Fruit fly (Drosophila melanogaster) whole organism, wandering third instar larva: Measurements from ENCODE around the gene CG11560.
A peak's percentile ranks its signal among the peaks of the same experiment; 100 is the strongest.

Experiments used
- Abd-B ChIP-seq: fragments of >200 bp; optimal IDR thresholded peaks from 2 replicates; lab custom pipeline; 2017; ENCODE audit warnings: missing biosample characterization, missing genetic modification characterization
- CG32264 ChIP-seq: fragments of 200-800 bp; sonication (Bioruptor generic); optimal IDR thresholded peaks from 2 replicates; lab custom pipeline; 2016; ENCODE audit warnings: missing biosample characterization, missing genetic modification characterization
- CG9705 ChIP-seq: fragments of 200-800 bp; sonication (Bioruptor generic); optimal IDR thresholded peaks from 2 replicates; lab custom pipeline; 2018; ENCODE audit warnings: missing biosample characterization, mild to moderate bottlenecking, missing genetic modification characterization
- CrebA ChIP-seq: fragments of 200-800 bp; sonication (Bioruptor generic); optimal IDR thresholded peaks from 2 replicates; lab custom pipeline; 2016; ENCODE audit warnings: missing biosample characterization, mild to moderate bottlenecking, missing genetic modification characterization, borderline replicate concordance
- Dfd ChIP-seq: fragments of >200 bp; optimal IDR thresholded peaks from 2 replicates; lab custom pipeline; 2017; ENCODE audit warnings: missing biosample characterization, missing genetic modification characterization
- Dif ChIP-seq: fragments of 200-275, 200-300 bp; sonication (Bioruptor generic); optimal IDR thresholded peaks from 2 replicates; lab custom pipeline; 2018; ENCODE audit warnings: missing biosample characterization, missing genetic modification characterization; ENCODE audit not compliant: partially characterized antibody
- GATAd ChIP-seq: sonication (Bioruptor generic); optimal IDR thresholded peaks from 2 replicates; lab custom pipeline; 2016; ENCODE audit warnings: missing biosample characterization, missing genetic modification characterization
- HLH106 ChIP-seq: fragments of 200-800 bp; optimal IDR thresholded peaks from 3 replicates; lab custom pipeline; 2019; ENCODE audit warnings: missing biosample characterization, mild to moderate bottlenecking, missing genetic modification characterization, moderate library complexity
- Hnf4 ChIP-seq: fragments of 200-800 bp; sonication (Bioruptor generic); optimal IDR thresholded peaks from 2 replicates; lab custom pipeline; 2016; ENCODE audit warnings: missing biosample characterization, mild to moderate bottlenecking, missing genetic modification characterization
- Hr78 ChIP-seq: fragments of >200 bp; optimal IDR thresholded peaks from 2 replicates; lab custom pipeline; 2017; ENCODE audit warnings: missing biosample characterization, missing genetic modification characterization
- Hr83 ChIP-seq: fragments of 200-300 bp; sonication (Bioruptor generic); optimal IDR thresholded peaks from 2 replicates; lab custom pipeline; 2016; ENCODE audit warnings: missing biosample characterization, mild to moderate bottlenecking, missing genetic modification characterization, moderate library complexity; ENCODE audit not compliant: poor library complexity, severe bottlenecking
- Jra ChIP-seq: sonication (Bioruptor generic); optimal IDR thresholded peaks from 2 replicates; lab custom pipeline; 2016; ENCODE audit warnings: missing biosample characterization, missing genetic modification characterization
- Mio ChIP-seq: sonication (Bioruptor generic); optimal IDR thresholded peaks from 2 replicates; lab custom pipeline; 2016; ENCODE audit warnings: missing biosample characterization, missing genetic modification characterization
- Myc ChIP-seq: fragments of >200 bp; optimal IDR thresholded peaks from 2 replicates; lab custom pipeline; 2017
- N ChIP-seq: fragments of >200 bp; optimal IDR thresholded peaks from 2 replicates; lab custom pipeline; 2018; ENCODE audit warnings: missing biosample characterization, missing external identifiers, missing genetic modification characterization
- OdsH ChIP-seq: fragments of 200-800 bp; sonication (Bioruptor generic); optimal IDR thresholded peaks from 2 replicates; lab custom pipeline; 2016; ENCODE audit warnings: missing biosample characterization, mild to moderate bottlenecking, missing genetic modification characterization
- Rel ChIP-seq, 2 experiments: fragments of 200-800 bp; sonication (Bioruptor generic) in 1 of 2; optimal IDR thresholded peaks; 2 replicates in 1 of 2; 3 replicates in 1 of 2; lab custom pipeline; 2016 to 2019; ENCODE audit warnings: mild to moderate bottlenecking in 2 of 2, missing biosample characterization in 2 of 2, missing genetic modification characterization in 2 of 2, moderate library complexity in 1 of 2
- Sp1 ChIP-seq: fragments of 200-800 bp; sonication (Bioruptor generic); optimal IDR thresholded peaks from 3 replicates; lab custom pipeline; 2019; ENCODE audit warnings: missing biosample characterization, mild to moderate bottlenecking, missing genetic modification characterization, moderate library complexity
- Vsx2 ChIP-seq: fragments of 200-300, 225-300 bp; sonication (Bioruptor generic); optimal IDR thresholded peaks from 2 replicates; lab custom pipeline; 2018; ENCODE audit warnings: missing biosample characterization, missing genetic modification characterization; ENCODE audit not compliant: partially characterized antibody
- br ChIP-seq: fragments of 200-800 bp; sonication (Bioruptor generic); optimal IDR thresholded peaks from 2 replicates; lab custom pipeline; 2016; ENCODE audit warnings: missing biosample characterization, missing genetic modification characterization
- brk ChIP-seq: fragments of 200-800 bp; sonication (Bioruptor generic); optimal IDR thresholded peaks from 2 replicates; lab custom pipeline; 2016; ENCODE audit warnings: missing biosample characterization, mild to moderate bottlenecking, missing genetic modification characterization
- dl ChIP-seq, 2 experiments: fragments of 175-275, 200-275 bp in 1 of 2; fragments of 200-275 bp in 1 of 2; sonication (Bioruptor generic); optimal IDR thresholded peaks; lab custom pipeline; 2018; ENCODE audit warnings: mild to moderate bottlenecking in 2 of 2, missing biosample characterization in 2 of 2, missing genetic modification characterization in 2 of 2, moderate library complexity in 2 of 2; ENCODE audit not compliant: partially characterized antibody in 2 of 2, insufficient read depth in 1 of 2
- dmrt93B ChIP-seq: fragments of 200-800 bp; sonication (Bioruptor generic); optimal IDR thresholded peaks from 2 replicates; lab custom pipeline; 2018; ENCODE audit warnings: missing biosample characterization, mild to moderate bottlenecking, missing genetic modification characterization
- dsf ChIP-seq: sonication (Bioruptor generic); optimal IDR thresholded peaks from 2 replicates; lab custom pipeline; 2016; ENCODE audit warnings: missing biosample characterization, missing genetic modification characterization, borderline replicate concordance
- ey ChIP-seq: fragments of 200-800 bp; sonication (Bioruptor generic); optimal IDR thresholded peaks from 2 replicates; lab custom pipeline; 2016; ENCODE audit warnings: missing biosample characterization, missing genetic modification characterization
- foxo ChIP-seq, 2 experiments: fragments of 200-800 bp; sonication (Bioruptor generic); optimal IDR thresholded peaks; 2 replicates in 1 of 2; 3 replicates in 1 of 2; lab custom pipeline; 2016 to 2017; ENCODE audit warnings: missing biosample characterization in 2 of 2, missing genetic modification characterization in 2 of 2
- fru ChIP-seq: fragments of 200-800 bp; sonication (Bioruptor generic); optimal IDR thresholded peaks from 3 replicates; lab custom pipeline; 2016; ENCODE audit warnings: missing biosample characterization, mild to moderate bottlenecking, missing genetic modification characterization
- h ChIP-seq: fragments of 200-800 bp; sonication (Bioruptor generic); optimal IDR thresholded peaks from 3 replicates; lab custom pipeline; 2016; ENCODE audit warnings: missing biosample characterization, mild to moderate bottlenecking, missing genetic modification characterization
- jim ChIP-seq: fragments of 175-275, 200-325 bp; sonication (Bioruptor generic); optimal IDR thresholded peaks from 2 replicates; lab custom pipeline; 2016; ENCODE audit warnings: missing biosample characterization, mild to moderate bottlenecking, missing genetic modification characterization
- lola ChIP-seq: fragments of >200 bp; optimal IDR thresholded peaks from 2 replicates; lab custom pipeline; 2017; ENCODE audit warnings: missing biosample characterization, missing genetic modification characterization
- pan ChIP-seq: fragments of >200 bp; optimal IDR thresholded peaks from 2 replicates; lab custom pipeline; 2017
- psq ChIP-seq: fragments of 200-800 bp; sonication (Bioruptor generic); optimal IDR thresholded peaks from 3 replicates; lab custom pipeline; 2017; ENCODE audit warnings: missing biosample characterization, mild to moderate bottlenecking, missing genetic modification characterization, moderate library complexity
- rgr ChIP-seq: fragments of 200-800 bp; sonication (Bioruptor generic); optimal IDR thresholded peaks from 3 replicates; lab custom pipeline; 2016; ENCODE audit warnings: missing biosample characterization, mild to moderate bottlenecking, missing genetic modification characterization
- sage ChIP-seq: fragments of 200-800 bp; sonication (Bioruptor generic); optimal IDR thresholded peaks from 2 replicates; lab custom pipeline; 2016; ENCODE audit warnings: missing biosample characterization, mild to moderate bottlenecking, missing genetic modification characterization
- sv ChIP-seq: fragments of 200-800 bp; sonication (Bioruptor generic); optimal IDR thresholded peaks from 3 replicates; lab custom pipeline; 2016; ENCODE audit warnings: missing biosample characterization, missing genetic modification characterization
- tai ChIP-seq: sonication (Bioruptor generic); optimal IDR thresholded peaks from 2 replicates; lab custom pipeline; 2016; ENCODE audit warnings: missing biosample characterization, missing genetic modification characterization
- usp ChIP-seq: fragments of >200 bp; optimal IDR thresholded peaks from 2 replicates; lab custom pipeline; 2017; ENCODE audit warnings: missing biosample characterization, missing genetic modification characterization
- woc ChIP-seq: sonication (Bioruptor generic); optimal IDR thresholded peaks from 2 replicates; lab custom pipeline; 2016; ENCODE audit warnings: missing biosample characterization, mild to moderate bottlenecking, missing genetic modification characterization

Gene CG11560

DNA sequence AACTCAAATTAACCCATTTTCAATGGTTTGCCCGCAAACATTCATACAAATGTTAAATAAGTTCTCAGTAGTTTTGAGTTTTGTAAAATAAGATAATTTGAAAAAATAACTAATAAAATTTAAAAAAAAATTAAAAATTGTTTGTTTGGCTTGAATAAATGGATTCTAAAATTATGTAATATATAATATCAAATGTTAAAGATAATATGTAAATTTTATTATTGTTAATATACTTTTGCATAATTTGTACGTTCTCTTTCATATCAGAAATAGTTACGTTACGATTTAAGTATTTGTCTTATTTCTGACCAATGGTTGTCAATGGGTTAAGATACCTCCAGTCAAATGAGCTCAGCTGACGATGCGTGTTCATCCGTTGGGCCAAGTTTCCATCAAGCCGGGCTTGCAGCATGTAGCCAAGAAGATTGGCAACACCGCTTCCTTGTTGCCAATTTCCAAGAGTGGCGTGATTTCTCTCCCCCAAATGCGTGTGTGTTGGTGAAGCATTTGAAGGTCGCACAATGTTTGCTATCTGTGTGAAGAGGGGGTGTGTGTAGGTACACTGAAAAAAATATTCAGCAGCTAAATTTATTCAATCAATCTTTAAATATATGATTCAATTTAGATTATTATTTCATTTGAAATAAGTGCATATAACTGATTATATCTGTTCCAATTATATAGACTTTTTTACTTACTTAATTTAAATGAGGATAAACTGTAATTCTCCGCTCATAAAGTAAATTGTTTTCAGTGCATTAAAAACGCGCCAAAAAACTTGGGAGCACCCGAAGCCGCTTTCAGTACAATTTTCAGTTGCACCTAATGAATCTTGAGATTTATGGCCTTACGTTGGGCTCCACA is 22.8 kb upstream of the CG11560 start (continued):
- TF ChIP-seq jim (GFP tag; lab: Kevin White, UChicago) (no peak), br (GFP tag; lab: Kevin White, UChicago) (peak; percentile 13), sage (GFP tag; lab: Kevin White, UChicago) (no peak), pan (lab: Kevin White, UChicago) (no peak), CG32264 (GFP tag; lab: Kevin White, UChicago) (no peak), lola (GFP tag; lab: Kevin White, UChicago) (no peak), dl (GFP tag; optimal IDR thresholded peaks at IDR 0.05; lab: Kevin White, UChicago; ENCODE audit: insufficient read depth in 1 of 2, partially characterized antibody in 2 of 2) (no peak)

DNA sequence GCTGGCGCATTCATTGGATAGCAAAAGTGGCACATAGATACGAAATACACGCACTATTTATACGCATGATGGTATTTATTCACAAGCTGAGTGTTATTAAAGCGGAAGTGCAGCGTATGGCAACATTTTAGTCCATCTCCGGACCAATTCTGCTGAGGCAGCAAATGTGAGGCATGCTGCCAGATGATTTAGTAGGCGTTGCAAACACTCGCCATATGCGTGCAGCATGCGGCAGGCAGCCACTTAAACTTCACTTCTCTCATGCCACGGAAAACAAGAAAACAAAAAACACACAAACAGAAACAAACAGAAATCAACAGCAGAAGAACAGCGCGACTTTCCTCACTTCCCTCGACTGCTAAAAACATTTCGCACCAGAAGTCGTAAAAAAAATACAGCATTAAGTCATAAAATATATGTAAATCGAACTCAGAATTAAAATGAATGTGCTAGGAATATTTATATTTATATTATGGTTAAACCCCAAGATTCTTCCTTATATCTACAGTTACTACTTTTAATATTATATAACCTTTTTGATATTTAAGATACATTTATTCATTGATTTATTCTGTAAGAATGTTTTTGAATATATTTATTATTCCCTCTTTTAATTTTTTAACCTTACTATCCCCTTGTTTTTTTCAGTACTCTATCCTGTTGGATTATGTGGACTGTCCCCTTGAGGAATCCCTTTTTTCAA is 20.3 kb upstream of the CG11560 start:
- no peak for TF ChIP-seq Mio
- TF ChIP-seq foxo (GFP tag; optimal IDR thresholded peaks at IDR 0.05; lab: Kevin White, UChicago): peak in 1 of 2 experiments; percentile 62
- TF ChIP-seq fru (GFP tag; lab: Kevin White, UChicago): peak; percentile 32
- TF ChIP-seq HLH106 (tag; lab: Kevin White, UChicago): peak; percentile 58
- TF ChIP-seq brk (GFP tag; lab: Kevin White, UChicago): peak; percentile 28
- peak; percentile 49 for TF ChIP-seq OdsH (GFP tag; lab: Kevin White, UChicago)
- no peak for TF ChIP-seq CG9705 (GFP tag; lab: Kevin White, UChicago)
- no peak for TF ChIP-seq CG32264 (GFP tag; lab: Kevin White, UChicago)
- TF ChIP-seq dsf: no peak
- TF ChIP-seq h (GFP tag; lab: Kevin White, UChicago): peak; percentile 7
- TF ChIP-seq woc (GFP tag; lab: Kevin White, UChicago): no peak
- no peak for TF ChIP-seq dl (GFP tag; optimal IDR thresholded peaks at IDR 0.05; lab: Kevin White, UChicago; ENCODE audit: insufficient read depth in 1 of 2, partially characterized antibody in 2 of 2)
- TF ChIP-seq psq (GFP tag; lab: Kevin White, UChicago): peak; percentile 54
- TF ChIP-seq Sp1 (GFP tag; lab: Kevin White, UChicago): peak; percentile 69
- no peak for TF ChIP-seq Dif
- TF ChIP-seq Myc (lab: Kevin White, UChicago): no peak
- TF ChIP-seq rgr (GFP tag; lab: Kevin White, UChicago): peak; percentile 2
- TF ChIP-seq, all 38 proteins: peak for 9

DNA sequence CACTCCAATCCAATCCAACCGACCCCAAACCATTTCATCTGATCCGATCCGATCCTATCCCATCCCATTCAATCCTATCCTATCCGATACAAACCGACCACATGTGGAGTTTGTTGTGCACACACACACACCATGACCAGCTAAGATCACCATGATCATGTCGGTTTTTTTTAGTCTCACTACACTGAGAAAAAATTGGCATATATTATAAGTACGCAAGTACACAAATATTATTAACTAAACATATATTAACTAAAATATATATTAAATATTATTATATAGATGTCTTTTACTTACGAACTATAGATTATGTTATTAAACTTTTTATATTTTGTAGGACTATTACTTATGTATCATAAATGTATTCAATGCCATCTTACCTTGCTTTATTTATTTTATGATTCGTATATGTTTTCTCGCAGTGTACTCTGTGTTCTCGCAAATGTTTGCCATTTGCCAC is 17.9 kb upstream of the CG11560 start:
- TF ChIP-seq GATAd (GFP tag; lab: Kevin White, UChicago): no peak
- no peak for TF ChIP-seq sv (GFP tag; lab: Kevin White, UChicago)
- no peak for TF ChIP-seq sage (GFP tag; lab: Kevin White, UChicago)
- no peak for TF ChIP-seq Dif
- TF ChIP-seq Hnf4 (GFP tag; lab: Kevin White, UChicago): no peak
- no peak for TF ChIP-seq fru (GFP tag; lab: Kevin White, UChicago)
- no peak for TF ChIP-seq Jra (GFP tag; lab: Kevin White, UChicago)
- TF ChIP-seq woc (GFP tag; lab: Kevin White, UChicago): no peak
- TF ChIP-seq usp (GFP tag; lab: Kevin White, UChicago): no peak
- TF ChIP-seq Rel (GFP tag; optimal IDR thresholded peaks at IDR 0.05; lab: Kevin White, UChicago): no peak
- TF ChIP-seq Rel (tag; optimal IDR thresholded peaks at IDR 0.05; lab: Kevin White, UChicago): no peak
- TF ChIP-seq dl (GFP tag; optimal IDR thresholded peaks at IDR 0.05; lab: Kevin White, UChicago; ENCODE audit: insufficient read depth in 1 of 2, partially characterized antibody in 2 of 2): no peak
- no peak for TF ChIP-seq br (GFP tag; lab: Kevin White, UChicago)
- no peak for TF ChIP-seq lola (GFP tag; lab: Kevin White, UChicago)
- TF ChIP-seq CrebA (GFP tag; lab: Kevin White, UChicago): no peak
- TF ChIP-seq CG9705 (GFP tag; lab: Kevin White, UChicago): no peak
- no peak for TF ChIP-seq Mio
- peak; percentile 42 for TF ChIP-seq rgr (GFP tag; lab: Kevin White, UChicago)
- TF ChIP-seq Abd-B: no peak
- TF ChIP-seq foxo (GFP tag; optimal IDR thresholded peaks at IDR 0.05; lab: Kevin White, UChicago): peak in 1 of 2 experiments; percentile 19
- TF ChIP-seq Dfd (GFP tag; lab: Kevin White, UChicago): no peak
- no peak for TF ChIP-seq N (GFP tag; lab: Kevin White, UChicago)
- no peak for TF ChIP-seq brk (GFP tag; lab: Kevin White, UChicago)
- TF ChIP-seq h (GFP tag; lab: Kevin White, UChicago): peak; percentile 8
- TF ChIP-seq CG32264 (GFP tag; lab: Kevin White, UChicago): no peak
- TF ChIP-seq ey (GFP tag; lab: Kevin White, UChicago): no peak
- TF ChIP-seq psq (GFP tag; lab: Kevin White, UChicago): peak; percentile 46
- TF ChIP-seq jim (GFP tag; lab: Kevin White, UChicago): no peak
- TF ChIP-seq dsf: no peak
- TF ChIP-seq Sp1 (GFP tag; lab: Kevin White, UChicago): peak; percentile 62
- TF ChIP-seq Hr78 (GFP tag; lab: Kevin White, UChicago): no peak
- TF ChIP-seq Myc (lab: Kevin White, UChicago): no peak
- TF ChIP-seq tai (GFP tag; lab: Kevin White, UChicago): no peak
- TF ChIP-seq Hr83: no peak
- no peak for TF ChIP-seq pan (lab: Kevin White, UChicago)
- peak; percentile 5 for TF ChIP-seq dmrt93B (GFP tag; lab: Kevin White, UChicago)
- no peak for TF ChIP-seq Vsx2 (GFP tag; lab: Kevin White, UChicago)
- TF ChIP-seq OdsH (GFP tag; lab: Kevin White, UChicago): peak; percentile 37
- peak; percentile 63 for TF ChIP-seq HLH106 (tag; lab: Kevin White, UChicago)
